Worm (Caenorhabditis elegans) whole organism, L3 larva: ENCODE data around the gene C09B9.7.

ENCODE experiments used
- R02D3.7 ChIP-seq: fragments of 150-350 bp; optimal IDR thresholded peaks from 2 replicates; lab custom pipeline; 2014; ENCODE audit warnings: missing biosample characterization, missing genetic modification characterization
- ama-1 ChIP-seq: fragments of 150-350 bp; optimal IDR thresholded peaks from 2 replicates; lab custom pipeline; 2018
- ceh-16 ChIP-seq: sonication (generic microtip); optimal IDR thresholded peaks from 2 replicates; lab custom pipeline; 2017; ENCODE audit warnings: missing biosample characterization, missing genetic modification characterization
- ceh-28 ChIP-seq: fragments of 150-350 bp; optimal IDR thresholded peaks from 2 replicates; lab custom pipeline; 2014; ENCODE audit warnings: missing biosample characterization, missing genetic modification reagents, missing genetic modification characterization
- ceh-82 ChIP-seq: fragments of 150-350 bp; optimal IDR thresholded peaks from 2 replicates; lab custom pipeline; 2014; ENCODE audit warnings: missing biosample characterization, missing genetic modification characterization
- daf-12 ChIP-seq: fragments of 150-350 bp; optimal IDR thresholded peaks from 2 replicates; lab custom pipeline; 2014; ENCODE audit warnings: missing biosample characterization, missing genetic modification reagents, missing genetic modification characterization
- egl-5 ChIP-seq: fragments of 150-350 bp; optimal IDR thresholded peaks from 2 replicates; lab custom pipeline; 2017; ENCODE audit warnings: missing biosample characterization, missing genetic modification reagents, missing genetic modification characterization, inconsistent platforms
- elt-1 ChIP-seq: fragments of 150-350 bp; optimal IDR thresholded peaks from 2 replicates; lab custom pipeline; 2014; ENCODE audit warnings: missing biosample characterization, missing genetic modification characterization
- elt-2 ChIP-seq: sonication (generic microtip); optimal IDR thresholded peaks from 2 replicates; lab custom pipeline; 2016; ENCODE audit warnings: missing genetic modification reagents, mild to moderate bottlenecking, missing genetic modification characterization, missing compliant biosample characterization
- elt-3 ChIP-seq, 3 experiments: fragments of 150-350 bp in 1 of 3; sonication (generic microtip) in 2 of 3; optimal IDR thresholded peaks; 2 replicates in 2 of 3; 4 replicates in 1 of 3; lab custom pipeline; 2014 to 2017; ENCODE audit warnings: missing biosample characterization in 3 of 3, missing genetic modification characterization in 3 of 3
- eor-1 ChIP-seq, 2 experiments: fragments of 150-350 bp; optimal IDR thresholded peaks; 2 replicates each; lab custom pipeline; 2014 to 2018; ENCODE audit warnings: missing biosample characterization in 2 of 2, missing genetic modification characterization in 2 of 2
- hmg-11 ChIP-seq: sonication (generic microtip); optimal IDR thresholded peaks from 2 replicates; lab custom pipeline; 2016; ENCODE audit warnings: missing genetic modification characterization, missing compliant biosample characterization
- lsy-12 ChIP-seq: sonication (generic microtip); optimal IDR thresholded peaks from 2 replicates; lab custom pipeline; 2016; ENCODE audit warnings: mild to moderate bottlenecking, missing genetic modification characterization, missing compliant biosample characterization
- mdl-1 ChIP-seq: fragments of 150-350 bp; optimal IDR thresholded peaks from 2 replicates; lab custom pipeline; 2014; ENCODE audit warnings: missing biosample characterization, missing genetic modification characterization
- mml-1 ChIP-seq: fragments of 150-350 bp; sonication (generic microtip); optimal IDR thresholded peaks from 3 replicates; lab custom pipeline; 2014; ENCODE audit warnings: missing biosample characterization, missing genetic modification characterization
- nfya-1 ChIP-seq: sonication (generic microtip); optimal IDR thresholded peaks from 2 replicates; lab custom pipeline; 2017; ENCODE audit warnings: missing genetic modification characterization, mild to moderate bottlenecking, missing compliant biosample characterization, antibody characterized with exemption, moderate library complexity; ENCODE audit not compliant: insufficient read depth
- nhr-11 ChIP-seq: fragments of 150-350 bp; optimal IDR thresholded peaks from 2 replicates; lab custom pipeline; 2014; ENCODE audit warnings: missing biosample characterization, missing genetic modification characterization
- nhr-12 ChIP-seq: fragments of 150-350 bp; optimal IDR thresholded peaks from 2 replicates; lab custom pipeline; 2014; ENCODE audit warnings: missing biosample characterization, missing genetic modification characterization
- nhr-23 ChIP-seq: fragments of 150-350 bp; optimal IDR thresholded peaks from 2 replicates; lab custom pipeline; 2014; ENCODE audit warnings: missing biosample characterization, missing genetic modification reagents, missing genetic modification characterization
- nhr-237 ChIP-seq: fragments of 150-350 bp; optimal IDR thresholded peaks from 2 replicates; lab custom pipeline; 2014; ENCODE audit warnings: missing biosample characterization, missing genetic modification characterization
- nhr-25 ChIP-seq: sonication (generic microtip); optimal IDR thresholded peaks from 2 replicates; lab custom pipeline; 2017; ENCODE audit warnings: missing biosample characterization, missing genetic modification characterization
- nhr-28 ChIP-seq: fragments of 150-350 bp; optimal IDR thresholded peaks from 2 replicates; lab custom pipeline; 2014; ENCODE audit warnings: missing biosample characterization, missing genetic modification characterization
- nhr-67 ChIP-seq: fragments of 150-350 bp; optimal IDR thresholded peaks from 2 replicates; lab custom pipeline; 2014; ENCODE audit warnings: missing biosample characterization, missing genetic modification characterization
- nhr-77 ChIP-seq: fragments of 150-350 bp; optimal IDR thresholded peaks from 2 replicates; lab custom pipeline; 2014; ENCODE audit warnings: missing biosample characterization, missing genetic modification characterization
- pha-4 ChIP-seq: fragments of 150-350 bp; optimal IDR thresholded peaks from 2 replicates; lab custom pipeline; 2014; ENCODE audit warnings: missing biosample characterization, missing genetic modification reagents, missing genetic modification characterization
- pqm-1 ChIP-seq: fragments of 150-350 bp; optimal IDR thresholded peaks from 2 replicates; lab custom pipeline; 2017; ENCODE audit warnings: missing biosample characterization, missing genetic modification characterization, inconsistent platforms
- sea-2 ChIP-seq: fragments of 150-350 bp; sonication (generic microtip); optimal IDR thresholded peaks from 4 replicates; lab custom pipeline; 2014; ENCODE audit warnings: missing biosample characterization, missing genetic modification reagents, missing genetic modification characterization
- tbx-2 ChIP-seq: sonication (generic microtip); optimal IDR thresholded peaks from 2 replicates; lab custom pipeline; 2016; ENCODE audit warnings: mild to moderate bottlenecking, missing genetic modification characterization, missing compliant biosample characterization
- unc-39 ChIP-seq: sonication (generic microtip); optimal IDR thresholded peaks from 4 replicates; lab custom pipeline; 2017; ENCODE audit warnings: missing biosample characterization, missing genetic modification characterization
- unc-62 ChIP-seq: fragments of 150-350 bp; sonication (generic microtip); optimal IDR thresholded peaks from 4 replicates; lab custom pipeline; 2014; ENCODE audit warnings: missing biosample characterization, missing genetic modification reagents, missing genetic modification characterization
- ztf-11 ChIP-seq: fragments of 150-350 bp; optimal IDR thresholded peaks from 2 replicates; lab custom pipeline; 2014; ENCODE audit warnings: missing biosample characterization, missing genetic modification characterization
- ztf-4 ChIP-seq: fragments of 150-350 bp; optimal IDR thresholded peaks from 2 replicates; lab custom pipeline; 2014; ENCODE audit warnings: missing biosample characterization, missing genetic modification characterization

C09B9.7 gene

ce11 chrIV:5090993-5091793, 30.3 kb upstream of the C09B9.7 start, which contains the start of the genes snpn-1 and C02B10.4 (continued):
- TF ChIP-seq ztf-4 (no peak), elt-1 (tag; lab: Kevin White, UChicago) (no peak), sea-2 (GFP tag; lab: Kevin White, UChicago) (peak; percentile 22), eor-1 (tag; optimal IDR thresholded peaks at IDR 0.05; lab: Kevin White, UChicago) (no peak), mdl-1 (tag; lab: Kevin White, UChicago) (no peak), hmg-11 (tag; lab: Kevin White, UChicago) (peak; percentile 34), ceh-16 (no peak), egl-5 (tag; lab: Kevin White, UChicago) (no peak), nhr-11 (tag; lab: Kevin White, UChicago) (no peak), ama-1 (lab: Kevin White, UChicago) (no peak), ztf-11 (tag; lab: Kevin White, UChicago) (no peak), tbx-2 (tag; lab: Kevin White, UChicago) (no peak), elt-2 (peak; percentile 11), nhr-77 (no peak), ceh-28 (tag; lab: Kevin White, UChicago) (peak; percentile 24), nhr-28 (tag; lab: Kevin White, UChicago) (no peak), nhr-237 (tag; lab: Kevin White, UChicago) (no peak), lsy-12 (tag; lab: Kevin White, UChicago) (no peak)

DNA sequence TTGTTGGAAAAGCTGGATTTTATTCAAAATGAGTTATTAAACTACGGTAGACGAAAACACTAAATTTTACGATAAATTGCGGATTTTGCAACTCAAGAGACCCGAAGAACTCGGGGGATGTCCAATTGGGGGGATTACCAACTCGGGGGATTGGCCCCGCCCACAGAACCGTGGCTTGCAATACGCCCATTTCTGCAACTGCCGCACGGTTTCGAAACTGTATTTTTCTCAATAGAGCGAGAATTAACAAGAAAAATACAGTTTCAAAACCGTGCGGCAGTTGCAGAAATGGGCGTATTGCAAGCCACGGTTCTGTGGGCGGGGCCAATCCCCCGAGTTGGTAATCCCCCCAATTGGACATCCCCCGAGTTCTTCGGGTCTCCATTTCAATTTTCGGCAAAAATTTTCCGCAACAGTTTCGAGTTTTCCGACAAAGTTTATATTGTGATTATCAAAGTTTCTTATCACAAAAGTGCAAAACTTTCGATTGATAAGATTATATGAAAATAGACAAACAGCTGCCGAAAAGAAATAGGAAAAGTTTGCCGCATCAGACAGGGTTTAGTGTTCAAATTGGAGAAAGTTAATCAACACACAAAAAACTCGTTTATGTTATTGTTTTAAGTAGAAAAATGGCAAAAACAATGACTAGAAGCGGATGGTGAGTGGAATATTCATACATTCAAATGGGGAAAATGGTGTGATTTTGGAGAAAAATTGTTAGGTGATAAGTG, 29.1 kb upstream of the C09B9.7 start:
- TF ChIP-seq elt-2 (peak; percentile 79), nfya-1 (tag; lab: Kevin White, UChicago) (peak; percentile 12), elt-3 (tag; optimal IDR thresholded peaks at IDR 0.05; lab: Kevin White, UChicago) (peak in 1 of 3 experiments; percentile 92), nhr-25 (tag; lab: Kevin White, UChicago) (peak; percentile 35), nhr-23 (tag; lab: Kevin White, UChicago) (peak; percentile 28)
- TF ChIP-seq, all 47 proteins: peak for 5; not testable (repeated sequence) for 42

DNA sequence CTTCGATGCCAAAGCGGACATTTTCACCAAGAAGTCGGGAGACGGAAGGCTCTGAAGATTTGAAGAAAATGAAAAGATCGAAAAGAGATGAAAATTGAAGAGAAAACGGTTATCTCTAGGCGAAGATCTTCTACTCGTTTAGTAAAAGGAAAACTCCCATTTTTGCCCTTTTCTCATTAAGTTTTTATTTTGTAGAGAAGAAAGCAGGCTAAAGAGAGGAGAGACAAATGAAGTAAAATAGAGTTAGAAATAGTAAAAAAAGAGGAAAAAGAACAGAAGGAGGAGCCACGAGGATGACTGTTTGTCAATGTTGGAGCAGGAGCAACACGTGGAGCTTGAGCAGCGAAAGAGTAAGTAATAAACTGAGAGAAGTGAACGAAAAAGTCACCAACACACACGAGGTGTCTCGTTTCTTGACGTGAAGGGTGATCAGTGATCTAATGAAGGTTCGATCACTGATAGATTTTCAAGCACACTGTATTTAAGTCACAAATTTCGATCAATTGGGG, 28.0 kb upstream of the C09B9.7 start, which contains the start of gene ivd-1:
ivd-1 (minus strand) TSS at position 51 of the 509 bp plus-strand sequence.
- TF ChIP-seq ztf-11 (tag; lab: Kevin White, UChicago) (no peak), elt-2 (peak; percentile 75), tbx-2 (tag; lab: Kevin White, UChicago) (no peak), mdl-1 (tag; lab: Kevin White, UChicago) (peak; percentile 8), unc-62 (GFP tag; lab: Kevin White, UChicago) (no peak), ceh-82 (tag; lab: Kevin White, UChicago) (no peak), egl-5 (tag; lab: Kevin White, UChicago) (no peak), elt-3 (tag; optimal IDR thresholded peaks at IDR 0.05; lab: Kevin White, UChicago) (no peak), daf-12 (tag; lab: Kevin White, UChicago) (no peak), pha-4 (tag; lab: Kevin White, UChicago) (peak; percentile 75), mml-1 (tag; lab: Kevin White, UChicago) (no peak), R02D3.7 (tag; lab: Kevin White, UChicago) (no peak), nhr-12 (tag; lab: Kevin White, UChicago) (no peak), pqm-1 (tag; lab: Kevin White, UChicago) (no peak), nhr-11 (tag; lab: Kevin White, UChicago) (no peak), hmg-11 (tag; lab: Kevin White, UChicago) (no peak), nhr-67 (tag; lab: Kevin White, UChicago) (no peak), ztf-4 (no peak), unc-39 (tag; lab: Kevin White, UChicago) (no peak), nhr-28 (tag; lab: Kevin White, UChicago) (no peak)

- TF ChIP-seq ceh-28 (tag; lab: Kevin White, UChicago) (no peak), hmg-11 (tag; lab: Kevin White, UChicago) (no peak), elt-2 (peak; percentile 25)
These were observed 26.1 kb upstream of the C09B9.7 start for ce11 chrIV:5086961-5087326.
